Fruit fly (Drosophila melanogaster) whole organism, embryonic: ENCODE measurements around the gene CG46412.

ENCODE experiments used
- CG11696 ChIP-seq: fragments of 200-800 bp; sonication (Bioruptor generic); IDR thresholded peaks from 2 replicates; pipeline ENCODE4 v1.3.6; 2022; ENCODE audit warnings: missing biosample characterization, missing genetic modification characterization
- CG13287 ChIP-seq: fragments of 200-800 bp; sonication (Bioruptor generic); IDR thresholded peaks from 2 replicates; pipeline ENCODE4 v1.3.6; 2022; ENCODE audit warnings: missing biosample characterization, missing genetic modification characterization; ENCODE audit not compliant: partially characterized antibody
- CG16815 ChIP-seq: fragments of 200-800 bp; sonication (Bioruptor generic); optimal IDR thresholded peaks from 3 replicates; lab custom pipeline; 2017; ENCODE audit warnings: missing biosample characterization, mild to moderate bottlenecking, missing genetic modification characterization
- CG17186 ChIP-seq: fragments of 200-800 bp; sonication (Bioruptor generic); optimal IDR thresholded peaks from 3 replicates; lab custom pipeline; 2017; ENCODE audit warnings: missing biosample characterization, missing genetic modification reagents, missing genetic modification characterization
- CG17328 ChIP-seq: fragments of 200-800 bp; sonication (Bioruptor generic); IDR thresholded peaks from 2 replicates; pipeline ENCODE4 v1.3.6; 2022; ENCODE audit warnings: missing biosample characterization, missing genetic modification characterization
- CG17361 ChIP-seq: fragments of 200-800 bp; sonication (Bioruptor generic); IDR thresholded peaks from 3 replicates; pipeline ENCODE4 v1.3.6; 2022; ENCODE audit warnings: missing biosample characterization, missing genetic modification characterization
- CG17568 ChIP-seq: fragments of 200-800 bp; sonication (Bioruptor generic); optimal IDR thresholded peaks from 2 replicates; lab custom pipeline; 2018; ENCODE audit warnings: missing biosample characterization, mild to moderate bottlenecking, missing genetic modification characterization, moderate library complexity
- CG17612 ChIP-seq: fragments of 200-800 bp; sonication (Bioruptor generic); IDR thresholded peaks from 2 replicates; pipeline ENCODE4 v1.3.6; 2022; ENCODE audit warnings: missing biosample characterization, missing genetic modification characterization
- CG17829 ChIP-seq: fragments of 200-800 bp; optimal IDR thresholded peaks from 2 replicates; lab custom pipeline; 2019; ENCODE audit warnings: missing biosample characterization, mild to moderate bottlenecking, missing genetic modification characterization, moderate library complexity
- CG2199 ChIP-seq: fragments of 200-800 bp; sonication (Bioruptor generic); IDR thresholded peaks from 3 replicates; pipeline ENCODE4 v1.3.6; 2022; ENCODE audit warnings: missing biosample characterization, missing genetic modification characterization
- CG31224 ChIP-seq: fragments of 200-800 bp; sonication (Bioruptor generic); IDR thresholded peaks from 2 replicates; pipeline ENCODE4 v1.3.6; 2022; ENCODE audit warnings: missing biosample characterization, missing genetic modification characterization
- CG34224 ChIP-seq: fragments of 200-800 bp; sonication (Bioruptor generic); IDR thresholded peaks from 3 replicates; pipeline ENCODE4 v1.3.6; 2022; ENCODE audit warnings: missing biosample characterization, missing genetic modification characterization; ENCODE audit not compliant: partially characterized antibody
- CG4360 ChIP-seq: fragments of 200-800 bp; sonication (Bioruptor generic); IDR thresholded peaks from 2 replicates; pipeline ENCODE4 v1.3.6; 2022; ENCODE audit warnings: missing biosample characterization, missing genetic modification characterization
- CG6765 ChIP-seq: fragments of 200-800 bp; sonication (Bioruptor generic); optimal IDR thresholded peaks from 3 replicates; lab custom pipeline; 2017; ENCODE audit warnings: missing biosample characterization, mild to moderate bottlenecking, missing genetic modification characterization
- CrebB ChIP-seq: fragments of 200-800 bp; sonication (Bioruptor generic); optimal IDR thresholded peaks from 3 replicates; lab custom pipeline; 2018; ENCODE audit warnings: missing biosample characterization, mild to moderate bottlenecking, missing genetic modification characterization
- Fer1 ChIP-seq: fragments of 200-800 bp; sonication (Bioruptor generic); optimal IDR thresholded peaks from 2 replicates; lab custom pipeline; 2017; ENCODE audit warnings: missing biosample characterization, mild to moderate bottlenecking, missing genetic modification characterization
- Fer2 ChIP-seq: fragments of 200-800 bp; sonication (Bioruptor generic); optimal IDR thresholded peaks from 2 replicates; lab custom pipeline; 2018; ENCODE audit warnings: missing biosample characterization, mild to moderate bottlenecking, missing genetic modification characterization, moderate library complexity
- HLH54F ChIP-seq: fragments of 200-800 bp; sonication (Bioruptor generic); optimal IDR thresholded peaks from 3 replicates; lab custom pipeline; 2016; ENCODE audit warnings: missing biosample characterization, missing genetic modification characterization
- Jarid2 ChIP-seq: fragments of 200-800 bp; sonication (Bioruptor generic); optimal IDR thresholded peaks from 3 replicates; lab custom pipeline; 2017; ENCODE audit warnings: mild to moderate bottlenecking, missing biosample characterization, missing genetic modification reagents, missing genetic modification characterization
- MESR4 ChIP-seq: fragments of 200-800 bp; sonication (Bioruptor generic); optimal IDR thresholded peaks from 2 replicates; lab custom pipeline; 2018; ENCODE audit warnings: missing biosample characterization, mild to moderate bottlenecking, missing genetic modification characterization, moderate library complexity
- Mrtf ChIP-seq: fragments of 200-800 bp; sonication (Bioruptor generic); IDR thresholded peaks from 3 replicates; pipeline ENCODE4 v1.3.6; 2022; ENCODE audit warnings: missing biosample characterization, missing genetic modification characterization
- Pdp1 ChIP-seq, 2 experiments: fragments of 200-800 bp; sonication (Bioruptor generic); optimal IDR thresholded peaks; 3 replicates each; lab custom pipeline; 2016; ENCODE audit warnings: missing biosample characterization in 2 of 2, missing genetic modification characterization in 2 of 2, mild to moderate bottlenecking in 1 of 2, moderate library complexity in 1 of 2
- Xbp1 ChIP-seq: fragments of 200-800 bp; sonication (Bioruptor generic); optimal IDR thresholded peaks from 3 replicates; lab custom pipeline; 2016; ENCODE audit warnings: missing biosample characterization, mild to moderate bottlenecking, missing genetic modification characterization
- Xrp1 ChIP-seq: fragments of 200-800 bp; sonication (Bioruptor generic); IDR thresholded peaks from 2 replicates; pipeline ENCODE4 v1.3.6; 2022; ENCODE audit warnings: missing biosample characterization, missing genetic modification characterization
- ac ChIP-seq: fragments of 200-800 bp; sonication (Bioruptor generic); optimal IDR thresholded peaks from 3 replicates; lab custom pipeline; 2017; ENCODE audit warnings: missing biosample characterization, mild to moderate bottlenecking, missing genetic modification characterization
- bbx ChIP-seq: fragments of 200-800 bp; sonication (Bioruptor generic); IDR thresholded peaks from 2 replicates; pipeline ENCODE4 v1.3.6; 2022; ENCODE audit warnings: missing biosample characterization, missing genetic modification characterization; ENCODE audit not compliant: partially characterized antibody
- cg ChIP-seq: fragments of 200-800 bp; sonication (Bioruptor generic); optimal IDR thresholded peaks from 3 replicates; lab custom pipeline; 2019; ENCODE audit warnings: missing biosample characterization, mild to moderate bottlenecking, missing genetic modification characterization, moderate library complexity
- corto ChIP-seq: fragments of 200-800 bp; sonication (Bioruptor generic); optimal IDR thresholded peaks from 2 replicates; lab custom pipeline; 2016; ENCODE audit warnings: missing biosample characterization, mild to moderate bottlenecking, missing genetic modification characterization, moderate library complexity
- crp ChIP-seq, 2 experiments: fragments of 200-800 bp; sonication (Bioruptor generic); optimal IDR thresholded peaks; 2 replicates in 1 of 2; 3 replicates in 1 of 2; lab custom pipeline; 2017; ENCODE audit warnings: missing biosample characterization in 2 of 2, missing genetic modification characterization in 2 of 2, mild to moderate bottlenecking in 1 of 2, moderate library complexity in 1 of 2
- disco-r ChIP-seq: fragments of 200-800 bp; sonication (Bioruptor generic); optimal IDR thresholded peaks from 2 replicates; lab custom pipeline; 2016; ENCODE audit warnings: missing biosample characterization, missing genetic modification characterization
- dysf ChIP-seq: fragments of 200-800 bp; sonication (Bioruptor generic); IDR thresholded peaks from 3 replicates; pipeline ENCODE4 v1.3.6; 2022; ENCODE audit warnings: missing biosample characterization, missing genetic modification characterization
- exex ChIP-seq: fragments of 200-800 bp; sonication (Bioruptor generic); optimal IDR thresholded peaks from 4 replicates; lab custom pipeline; 2018; ENCODE audit warnings: missing biosample characterization, mild to moderate bottlenecking, missing genetic modification characterization, moderate library complexity
- fru ChIP-seq: fragments of >200 bp; optimal IDR thresholded peaks from 2 replicates; lab custom pipeline; 2017
- ftz-f1 ChIP-seq: fragments of 200-800 bp; sonication (Bioruptor generic); optimal IDR thresholded peaks from 2 replicates; lab custom pipeline; 2016; ENCODE audit warnings: missing biosample characterization, missing genetic modification characterization
- gcm2 ChIP-seq: fragments of 200-800 bp; sonication (Bioruptor generic); optimal IDR thresholded peaks from 2 replicates; lab custom pipeline; 2016; ENCODE audit warnings: missing biosample characterization, missing genetic modification characterization
- h ChIP-seq: fragments of >200 bp; optimal IDR thresholded peaks from 2 replicates; lab custom pipeline; 2017
- ham ChIP-seq: fragments of 200-800 bp; sonication (Bioruptor generic); IDR thresholded peaks from 2 replicates; pipeline ENCODE4 v1.3.6; 2022; ENCODE audit warnings: missing biosample characterization, missing genetic modification characterization
- jigr1 ChIP-seq: fragments of 200-800 bp; sonication (Bioruptor generic); IDR thresholded peaks from 3 replicates; pipeline ENCODE4 v1.3.6; 2022; ENCODE audit warnings: missing biosample characterization, missing genetic modification characterization
- lilli ChIP-seq: fragments of 200-800 bp; sonication (Bioruptor generic); optimal IDR thresholded peaks from 3 replicates; lab custom pipeline; 2016; ENCODE audit warnings: missing biosample characterization, missing genetic modification characterization
- maf-S ChIP-seq: fragments of 200-800 bp; sonication (Bioruptor generic); optimal IDR thresholded peaks from 2 replicates; lab custom pipeline; 2016; ENCODE audit warnings: missing biosample characterization, missing genetic modification characterization
- mld ChIP-seq: fragments of 200-800 bp; sonication (Bioruptor generic); IDR thresholded peaks from 3 replicates; pipeline ENCODE4 v1.3.6; 2022; ENCODE audit warnings: missing biosample characterization, missing genetic modification characterization; ENCODE audit not compliant: partially characterized antibody
- nau ChIP-seq: fragments of 200-800 bp; sonication (Bioruptor generic); optimal IDR thresholded peaks from 3 replicates; lab custom pipeline; 2017; ENCODE audit warnings: missing biosample characterization, mild to moderate bottlenecking, missing genetic modification characterization, missing genetic modification reagents
- org-1 ChIP-seq: fragments of 200-800 bp; sonication (Bioruptor generic); optimal IDR thresholded peaks from 2 replicates; lab custom pipeline; 2017; ENCODE audit warnings: missing biosample characterization, missing genetic modification characterization
- scrt ChIP-seq: fragments of 200-800 bp; sonication (Bioruptor generic); optimal IDR thresholded peaks from 2 replicates; lab custom pipeline; 2018; ENCODE audit warnings: missing biosample characterization, mild to moderate bottlenecking, missing genetic modification characterization, moderate library complexity
- sna ChIP-seq: fragments of 200-800 bp; sonication (Bioruptor generic); IDR thresholded peaks from 2 replicates; pipeline ENCODE4 v1.3.6; 2022; ENCODE audit warnings: missing biosample characterization, missing genetic modification characterization; ENCODE audit not compliant: partially characterized antibody
- stc ChIP-seq: fragments of 200-800 bp; sonication (Bioruptor generic); IDR thresholded peaks from 2 replicates; pipeline ENCODE4 v1.3.6; 2022; ENCODE audit warnings: missing biosample characterization, missing genetic modification characterization
- toy ChIP-seq: fragments of 200-800 bp; sonication (Bioruptor generic); IDR thresholded peaks from 2 replicates; pipeline ENCODE4 v1.3.6; 2022; ENCODE audit warnings: missing biosample characterization, missing genetic modification characterization
- twi ChIP-seq: fragments of 200-800 bp; optimal IDR thresholded peaks from 2 replicates; lab custom pipeline; 2019; ENCODE audit warnings: missing biosample characterization, mild to moderate bottlenecking, missing genetic modification characterization, moderate library complexity
- unpg ChIP-seq: fragments of 200-800 bp; sonication (Bioruptor generic); optimal IDR thresholded peaks from 3 replicates; lab custom pipeline; 2018; ENCODE audit warnings: missing biosample characterization, mild to moderate bottlenecking, missing genetic modification characterization, moderate library complexity
- wor ChIP-seq: fragments of 200-800 bp; sonication (Bioruptor generic); IDR thresholded peaks from 2 replicates; pipeline ENCODE4 v1.3.6; 2022; ENCODE audit warnings: missing biosample characterization, missing genetic modification characterization
- zfh1 ChIP-seq: fragments of 200-800 bp; sonication (Bioruptor generic); IDR thresholded peaks from 3 replicates; pipeline ENCODE4 v1.3.6; 2022; ENCODE audit warnings: missing biosample characterization, missing genetic modification characterization

The CG46412 gene

DNA sequence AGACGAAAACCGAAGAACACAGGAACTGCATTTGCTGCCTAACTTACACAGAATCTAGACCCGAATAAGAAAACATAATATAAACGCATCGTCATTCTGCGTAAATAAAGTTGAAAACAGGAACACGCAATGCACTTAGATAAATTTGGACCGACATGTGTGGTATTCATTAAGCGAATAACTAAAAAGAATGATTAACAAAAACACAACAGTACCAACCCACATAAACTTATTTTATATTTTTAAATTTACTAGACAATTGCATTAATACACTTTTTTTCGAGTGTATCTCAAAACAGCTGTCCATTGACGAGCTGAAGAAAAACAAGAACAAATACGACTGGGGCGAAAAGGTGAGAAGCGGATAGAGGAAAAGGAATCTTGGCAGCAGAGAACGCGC, 9.5 kb downstream of the CG46412 start (continued):
- TF ChIP-seq CG17186: peak; percentile 52
- no peak for TF ChIP-seq sna (GFP tag; lab: Robert Waterston, UW)
- TF ChIP-seq mld (GFP tag; lab: Robert Waterston, UW): no peak
- TF ChIP-seq crp (GFP tag; optimal IDR thresholded peaks at IDR 0.05; lab: Kevin White, UChicago): peak in 1 of 2 experiments; percentile 63
- peak; percentile 91 for TF ChIP-seq CG17361
- no peak for TF ChIP-seq h (lab: Kevin White, UChicago)
- peak; percentile 87 for TF ChIP-seq CG16815 (GFP tag; lab: Kevin White, UChicago)
- peak; percentile 67 for TF ChIP-seq CG11696
- TF ChIP-seq nau (GFP tag; lab: Kevin White, UChicago): peak; percentile 60
- TF ChIP-seq Fer1: peak; percentile 8
- no peak for TF ChIP-seq CG13287 (GFP tag; lab: Robert Waterston, UW)
- TF ChIP-seq CG4360 (GFP tag; lab: Robert Waterston, UW): peak; percentile 56; the same call in 1 of the 2 replicates
- TF ChIP-seq CrebB (tag; lab: Kevin White, UChicago): peak; percentile 40
- TF ChIP-seq HLH54F (GFP tag; lab: Kevin White, UChicago): peak; percentile 51
- TF ChIP-seq ac (GFP tag; lab: Kevin White, UChicago): peak; percentile 98
- no peak for TF ChIP-seq fru (lab: Kevin White, UChicago)
- peak; percentile 86 for TF ChIP-seq unpg (GFP tag; lab: Kevin White, UChicago)
- peak; percentile 75 for TF ChIP-seq org-1
- TF ChIP-seq CG17612 (GFP tag; lab: Robert Waterston, UW): 0 out of 2 replicates have a peak, but pooled peaks have one; percentile 7
- TF ChIP-seq MESR4 (GFP tag; lab: Kevin White, UChicago): peak; percentile 23
- no peak for TF ChIP-seq CG6765
- peak; percentile 85 for TF ChIP-seq Xbp1 (GFP tag; lab: Kevin White, UChicago)
- no peak for TF ChIP-seq wor (GFP tag; lab: Robert Waterston, UW)
- TF ChIP-seq Pdp1 (GFP tag; optimal IDR thresholded peaks at IDR 0.05; lab: Kevin White, UChicago): peak; percentile 57 to 78
- TF ChIP-seq exex (tag; lab: Kevin White, UChicago): no peak
- TF ChIP-seq jigr1 (GFP tag; lab: Robert Waterston, UW): no peak
- TF ChIP-seq CG17829: peak; percentile 96
- TF ChIP-seq bbx: no peak
- TF ChIP-seq zfh1: peak; percentile 94
- TF ChIP-seq Jarid2 (GFP tag; lab: Kevin White, UChicago): no peak
- peak; percentile 77 for TF ChIP-seq lilli (GFP tag; lab: Kevin White, UChicago)
- peak; percentile 83 for TF ChIP-seq CG17328 (GFP tag; lab: Robert Waterston, UW)
- no peak for TF ChIP-seq ham
- peak; percentile 73 for TF ChIP-seq dysf
- no peak for TF ChIP-seq cg (GFP tag; lab: Kevin White, UChicago)
- no peak for TF ChIP-seq Fer2 (tag; lab: Kevin White, UChicago)
- peak; percentile 97 for TF ChIP-seq Xrp1 (GFP tag; lab: Robert Waterston, UW)
- TF ChIP-seq corto (GFP tag; lab: Kevin White, UChicago): no peak
- peak; percentile 61; the same call in 2 of the 3 replicates for TF ChIP-seq Mrtf
- peak; percentile 56; the same call in 1 of the 2 replicates for TF ChIP-seq stc (GFP tag; lab: Robert Waterston, UW)
- no peak for TF ChIP-seq gcm2
- peak; percentile 50 for TF ChIP-seq scrt
- TF ChIP-seq CG2199 (GFP tag; lab: Robert Waterston, UW): no peak
- peak; percentile 80 for TF ChIP-seq twi (tag; lab: Kevin White, UChicago)
- TF ChIP-seq CG34224 (GFP tag; lab: Robert Waterston, UW): no peak
- no peak for TF ChIP-seq toy
- TF ChIP-seq CG17568 (GFP tag; lab: Kevin White, UChicago): peak; percentile 81
- TF ChIP-seq disco-r (GFP tag; lab: Kevin White, UChicago): peak; percentile 68
- TF ChIP-seq ftz-f1: no peak
- peak; percentile 61 for TF ChIP-seq maf-S (GFP tag; lab: Kevin White, UChicago)
- TF ChIP-seq CG31224 (GFP tag; lab: Robert Waterston, UW): peak; percentile 55; the same call in 1 of the 2 replicates
